Worm (Caenorhabditis elegans): ENCODE data around the gene frpr-18.

frpr-18 gene

DNA sequence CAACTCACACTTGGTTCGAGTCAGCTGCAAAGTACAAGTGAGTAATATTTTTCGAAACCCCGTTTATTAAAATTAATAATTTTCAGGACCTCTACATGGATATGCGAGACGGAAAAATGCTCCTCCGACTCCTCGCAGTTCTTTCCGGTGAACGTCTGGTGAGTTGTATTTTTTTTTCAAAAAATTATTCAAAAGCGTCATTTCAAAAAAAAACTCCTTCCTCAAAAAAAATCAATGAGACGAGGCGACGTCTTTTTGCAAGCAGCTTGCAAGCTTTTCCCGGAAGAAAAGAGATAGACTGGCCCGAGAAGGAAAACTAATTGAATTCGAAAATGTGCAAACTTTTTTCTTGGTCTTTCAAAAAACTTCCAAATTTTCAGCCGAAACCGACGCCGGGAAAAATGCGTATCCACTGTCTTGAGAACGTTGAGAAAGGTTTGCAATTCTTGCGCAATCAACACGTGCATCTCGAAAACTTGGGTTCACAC, 12.4 kb downstream of the frpr-18 start:
- TF ChIP-seq lin-15B (tag; optimal IDR thresholded peaks at IDR 0.05) (no peak), lim-7 (GFP tag; IDR thresholded peaks at IDR 0.05) (no peak), nhr-41 (GFP tag; IDR thresholded peaks at IDR 0.05) (no peak), aha-1 (tag) (peak; percentile 92), fkh-10 (GFP tag; optimal IDR thresholded peaks at IDR 0.05) (no peak), ces-1 (GFP tag; optimal IDR thresholded peaks at IDR 0.05) (no peak), daf-16 (GFP tag; optimal IDR thresholded peaks at IDR 0.05) (no peak), daf-16 (tag; optimal IDR thresholded peaks at IDR 0.05) (no peak)

ce11 chrV:6885070-6885469, 15.0 kb downstream of the frpr-18 start:
- TF ChIP-seq ceh-62 (tag; optimal IDR thresholded peaks at IDR 0.05): no peak
- no peak for TF ChIP-seq nhr-102 (tag; optimal IDR thresholded peaks at IDR 0.05)
- TF ChIP-seq aha-1 (tag): peak; percentile 94

DNA sequence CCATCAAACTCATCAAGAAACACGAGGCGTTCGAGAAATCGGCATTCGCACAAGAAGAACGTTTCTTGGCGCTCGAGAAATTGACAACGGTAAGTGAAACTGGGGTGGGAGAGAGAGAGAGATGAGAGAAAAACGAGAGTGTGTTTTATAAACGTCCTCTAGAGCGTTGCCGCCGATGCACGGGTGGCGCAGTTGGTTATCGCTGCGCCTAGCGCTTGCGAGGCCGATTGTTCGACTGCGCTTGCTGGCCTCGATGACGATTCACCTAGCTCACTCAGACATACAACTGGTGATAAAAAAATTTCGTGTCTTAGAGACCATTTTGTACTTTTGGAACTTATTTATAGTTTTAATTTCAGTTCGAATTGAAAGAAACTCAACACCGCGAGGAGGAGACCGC, 18.7 kb downstream of the frpr-18 start:
- TF ChIP-seq nhr-42 (GFP tag; IDR thresholded peaks at IDR 0.05): no peak
- TF ChIP-seq F37D6.2 (tag; optimal IDR thresholded peaks at IDR 0.05): peak; percentile 20
- TF ChIP-seq tag-97 (GFP tag; IDR thresholded peaks at IDR 0.05): no peak
- peak; percentile 32 for TF ChIP-seq pqm-1 (tag; optimal IDR thresholded peaks at IDR 0.05)
- TF ChIP-seq fkh-10 (GFP tag; optimal IDR thresholded peaks at IDR 0.05): no peak
- TF ChIP-seq F44E2.7 (GFP tag; IDR thresholded peaks at IDR 0.05): 0 out of 2 replicates have a peak, but pooled peaks have one; percentile 24
- TF ChIP-seq aly-2 (tag; optimal IDR thresholded peaks at IDR 0.05): peak; percentile 91
- peak; percentile 88 for TF ChIP-seq mes-2 (tag; optimal IDR thresholded peaks at IDR 0.05; ENCODE audit: poor library complexity, severe bottlenecking)
- no peak for TF ChIP-seq ceh-82 (tag; optimal IDR thresholded peaks at IDR 0.05)
- peak; percentile 84 for TF ChIP-seq hmg-1.1 (GFP tag; IDR thresholded peaks at IDR 0.05)
- no peak for TF ChIP-seq egl-27 (tag; optimal IDR thresholded peaks at IDR 0.05)
- TF ChIP-seq hlh-30 (tag; optimal IDR thresholded peaks at IDR 0.05; ENCODE audit: insufficient read depth): no peak
- TF ChIP-seq ceh-28 (tag; optimal IDR thresholded peaks at IDR 0.05): no peak
- peak; percentile 87 for TF ChIP-seq gei-8 (GFP tag; optimal IDR thresholded peaks at IDR 0.05)
- peak in 1 of 2 experiments; percentile 79; a peak in 1 of 4 replicates for TF ChIP-seq madf-5 (GFP tag; IDR thresholded peaks at IDR 0.05)
- TF ChIP-seq ceh-62 (tag; optimal IDR thresholded peaks at IDR 0.05): no peak
- peak; percentile 91 for TF ChIP-seq vab-7 (GFP tag; IDR thresholded peaks at IDR 0.05)
- no peak for TF ChIP-seq ztf-11 (tag; optimal IDR thresholded peaks at IDR 0.05)
- no peak for TF ChIP-seq T20F7.1 (GFP tag; optimal IDR thresholded peaks at IDR 0.05)
- peak; percentile 29; the same call in 1 of the 2 replicates for TF ChIP-seq lin-29 (GFP tag; IDR thresholded peaks at IDR 0.05)
- TF ChIP-seq nhr-76 (tag; optimal IDR thresholded peaks at IDR 0.05): no peak
- no peak for TF ChIP-seq ces-1 (GFP tag; optimal IDR thresholded peaks at IDR 0.05)
- peak; percentile 66 for TF ChIP-seq arid-1 (GFP tag; conservative IDR thresholded peaks at IDR 0.05)
- TF ChIP-seq tra-1 (GFP tag; IDR thresholded peaks at IDR 0.05): peak; percentile 71
- 0 out of 2 replicates have a peak, but pooled peaks have one; percentile 38 for TF ChIP-seq Y75B8A.6 (GFP tag; IDR thresholded peaks at IDR 0.05)
- TF ChIP-seq nhr-28 (tag; optimal IDR thresholded peaks at IDR 0.05): peak; percentile 20
- no peak for TF ChIP-seq nhr-6 (tag; optimal IDR thresholded peaks at IDR 0.05)
- no peak for TF ChIP-seq R02D3.7 (tag; optimal IDR thresholded peaks at IDR 0.05)
- TF ChIP-seq lim-7 (GFP tag; IDR thresholded peaks at IDR 0.05): peak; percentile 89
- peak; percentile 93 for TF ChIP-seq egl-43 (GFP tag; IDR thresholded peaks at IDR 0.05)
- TF ChIP-seq mdt-29 (GFP tag; IDR thresholded peaks at IDR 0.05): peak; percentile 31
- peak; percentile 71 for TF ChIP-seq F26F4.8 (GFP tag; conservative IDR thresholded peaks at IDR 0.05)
- TF ChIP-seq daf-16 (GFP tag; optimal IDR thresholded peaks at IDR 0.05): peak; percentile 19 to 85
- peak; percentile 64 for TF ChIP-seq daf-16 (tag; optimal IDR thresholded peaks at IDR 0.05)
- no peak for TF ChIP-seq ZK337.2 (GFP tag; IDR thresholded peaks at IDR 0.05)
- no peak for TF ChIP-seq zip-2 (tag; optimal IDR thresholded peaks at IDR 0.05)
- peak; percentile 65 for TF ChIP-seq nhr-77 (tag; optimal IDR thresholded peaks at IDR 0.05)
- no peak for TF ChIP-seq daf-8 (GFP tag; IDR thresholded peaks at IDR 0.05)
- TF ChIP-seq dve-1 (tag; optimal IDR thresholded peaks at IDR 0.05; ENCODE audit: insufficient read depth): peak; percentile 69
- TF ChIP-seq nhr-237 (tag; optimal IDR thresholded peaks at IDR 0.05): no peak
- no peak for TF ChIP-seq saeg-2 (GFP tag; IDR thresholded peaks at IDR 0.05)
- peak; percentile 59; the same call in 1 of the 2 replicates for TF ChIP-seq zip-11 (GFP tag; IDR thresholded peaks at IDR 0.05)
- TF ChIP-seq skn-1 (tag; optimal IDR thresholded peaks at IDR 0.05): no peak
- peak; percentile 64 for TF ChIP-seq Y105C5A.15 (GFP tag; IDR thresholded peaks at IDR 0.05)

Measured in whole organism, L4 larva.